Worm (Caenorhabditis elegans) whole organism, L1 larva: Measurements from ENCODE around the gene nep-12.

Experiments used
- C04F5.9 ChIP-seq: sonication (generic microtip); optimal IDR thresholded peaks from 2 replicates; lab custom pipeline; 2016; ENCODE audit warnings: missing genetic modification characterization, missing compliant biosample characterization
- F16B12.6 ChIP-seq: fragments of 150-350 bp; optimal IDR thresholded peaks from 2 replicates; lab custom pipeline; 2014; ENCODE audit warnings: missing biosample characterization, missing genetic modification characterization
- aha-1 ChIP-seq: fragments of 150-350 bp; optimal IDR thresholded peaks from 2 replicates; lab custom pipeline; 2014; ENCODE audit warnings: missing biosample characterization, missing genetic modification characterization
- alr-1 ChIP-seq: fragments of 200-800 bp; sonication (Bioruptor generic); optimal IDR thresholded peaks from 2 replicates; lab custom pipeline; 2018; ENCODE audit warnings: borderline replicate concordance, mild to moderate bottlenecking, missing genetic modification characterization, missing compliant biosample characterization
- blmp-1 ChIP-seq: fragments of 150-350 bp; optimal IDR thresholded peaks from 2 replicates; lab custom pipeline; 2014; ENCODE audit warnings: missing biosample characterization, missing genetic modification characterization
- ceh-63 ChIP-seq: fragments of 200-800 bp; sonication (Bioruptor generic); optimal IDR thresholded peaks from 2 replicates; lab custom pipeline; 2018; ENCODE audit warnings: mild to moderate bottlenecking, missing genetic modification characterization, missing compliant biosample characterization
- ceh-8 ChIP-seq: fragments of 200-800 bp; sonication (Bioruptor generic); optimal IDR thresholded peaks from 2 replicates; lab custom pipeline; 2018; ENCODE audit warnings: mild to moderate bottlenecking, missing genetic modification characterization, moderate library complexity, missing compliant biosample characterization
- ceh-82 ChIP-seq, 3 experiments: fragments of 150-350 bp in 1 of 3; sonication (generic microtip) in 2 of 3; optimal IDR thresholded peaks; 2 replicates each; lab custom pipeline; 2014 to 2017; ENCODE audit warnings: missing biosample characterization in 3 of 3, missing genetic modification characterization in 3 of 3
- ceh-88 ChIP-seq: fragments of 200-800 bp; sonication (Bioruptor generic); IDR thresholded peaks from 2 replicates; pipeline ENCODE4 v1.3.6; 2022; ENCODE audit warnings: missing genetic modification characterization, missing compliant biosample characterization
- ces-1 ChIP-seq: fragments of 150-350 bp; optimal IDR thresholded peaks from 2 replicates; lab custom pipeline; 2014; ENCODE audit warnings: missing biosample characterization, missing genetic modification reagents, missing genetic modification characterization
- dpl-1 ChIP-seq, 3 experiments: fragments of 150-350 bp in 2 of 3; sonication (generic microtip) in 1 of 3; optimal IDR thresholded peaks; 2 replicates each; lab custom pipeline; 2014 to 2017; ENCODE audit warnings: missing biosample characterization in 3 of 3, missing genetic modification characterization in 3 of 3, missing genetic modification reagents in 3 of 3
- dsc-1 ChIP-seq: sonication (generic microtip); optimal IDR thresholded peaks from 2 replicates; lab custom pipeline; 2016; ENCODE audit warnings: mild to moderate bottlenecking, missing genetic modification characterization, missing compliant biosample characterization
- efl-1 ChIP-seq, 4 experiments: fragments of 150-350 bp; optimal IDR thresholded peaks in 3 of 4; peaks in 1 of 4; 1 replicate in 1 of 4; 2 replicates in 3 of 4; lab custom pipeline; 2014; ENCODE audit warnings: missing biosample characterization in 2 of 4, missing genetic modification characterization in 2 of 4, missing genetic modification reagents in 2 of 4
- egl-13 ChIP-seq: sonication (generic microtip); optimal IDR thresholded peaks from 2 replicates; lab custom pipeline; 2016; ENCODE audit warnings: missing genotype, missing genetic modification reagents, missing genetic modification characterization, missing compliant biosample characterization
- elt-2 ChIP-seq: sonication (generic microtip); optimal IDR thresholded peaks from 2 replicates; lab custom pipeline; 2016; ENCODE audit warnings: missing genetic modification characterization, mild to moderate bottlenecking, inconsistent platforms, missing compliant biosample characterization, missing genetic modification reagents
- elt-3 ChIP-seq, 6 experiments: fragments of 150-350 bp in 1 of 6; sonication (generic microtip); optimal IDR thresholded peaks; 2 replicates each; lab custom pipeline; 2017 to 2018; ENCODE audit warnings: missing biosample characterization in 6 of 6, missing genetic modification characterization in 6 of 6, inconsistent platforms in 1 of 6
- grh-1 ChIP-seq: fragments of 200-800 bp; sonication (Bioruptor generic); IDR thresholded peaks from 2 replicates; pipeline ENCODE4 v1.3.6; 2022; ENCODE audit warnings: missing genetic modification reagents, missing genetic modification characterization, missing compliant biosample characterization
- hlh-4 ChIP-seq: sonication (generic microtip); optimal IDR thresholded peaks from 2 replicates; lab custom pipeline; 2016; ENCODE audit warnings: mild to moderate bottlenecking, missing genetic modification characterization, missing compliant biosample characterization
- hpl-2 ChIP-seq: fragments of 150-350 bp; optimal IDR thresholded peaks from 2 replicates; lab custom pipeline; 2014; ENCODE audit warnings: missing biosample characterization, missing genetic modification reagents, missing genetic modification characterization
- lin-13 ChIP-seq: fragments of 150-350 bp; optimal IDR thresholded peaks from 2 replicates; lab custom pipeline; 2014; ENCODE audit warnings: missing biosample characterization, missing genetic modification reagents, missing genetic modification characterization
- lin-14 ChIP-seq: fragments of 200-800 bp; sonication (Bioruptor generic); optimal IDR thresholded peaks from 2 replicates; lab custom pipeline; 2018; ENCODE audit warnings: mild to moderate bottlenecking, missing genetic modification characterization, moderate library complexity, missing compliant biosample characterization
- lin-35 ChIP-seq, 2 experiments: fragments of 150-350 bp; optimal IDR thresholded peaks; 2 replicates each; lab custom pipeline; 2014; ENCODE audit warnings: missing biosample characterization in 2 of 2, missing genetic modification characterization in 2 of 2, missing genetic modification reagents in 2 of 2
- lin-39 ChIP-seq: fragments of 150-350 bp; optimal IDR thresholded peaks from 2 replicates; lab custom pipeline; 2014; ENCODE audit warnings: missing biosample characterization, missing genetic modification reagents, missing genetic modification characterization
- lir-3 ChIP-seq: sonication (generic microtip); optimal IDR thresholded peaks from 2 replicates; lab custom pipeline; 2016; ENCODE audit warnings: mild to moderate bottlenecking, missing genetic modification characterization, moderate library complexity, missing compliant biosample characterization; ENCODE audit not compliant: poor library complexity
- lsy-2 ChIP-seq, 2 experiments: fragments of 150-350 bp; optimal IDR thresholded peaks; 2 replicates each; lab custom pipeline; 2014; ENCODE audit warnings: missing biosample characterization in 2 of 2, missing genetic modification characterization in 2 of 2
- mab-9 ChIP-seq: fragments of 200-800 bp; sonication (Bioruptor generic); IDR thresholded peaks from 2 replicates; pipeline ENCODE4 v1.3.6; 2022; ENCODE audit warnings: missing genetic modification reagents, missing genetic modification characterization, missing compliant biosample characterization
- nhr-12 ChIP-seq: sonication (generic microtip); optimal IDR thresholded peaks from 2 replicates; lab custom pipeline; 2017; ENCODE audit warnings: missing biosample characterization, missing genetic modification characterization
- nhr-19 ChIP-seq: fragments of 200-800 bp; sonication (Bioruptor generic); conservative IDR thresholded peaks from 2 replicates; pipeline ENCODE4 v1.3.6; 2022; ENCODE audit warnings: missing genetic modification characterization, missing compliant biosample characterization
- nhr-20 ChIP-seq: sonication (generic microtip); optimal IDR thresholded peaks from 2 replicates; lab custom pipeline; 2016; ENCODE audit warnings: mild to moderate bottlenecking, missing genetic modification characterization, missing compliant biosample characterization
- nhr-237 ChIP-seq: fragments of 150-350 bp; optimal IDR thresholded peaks from 2 replicates; lab custom pipeline; 2014; ENCODE audit warnings: missing biosample characterization, missing genetic modification characterization
- nhr-28 ChIP-seq: fragments of 150-350 bp; optimal IDR thresholded peaks from 2 replicates; lab custom pipeline; 2014; ENCODE audit warnings: missing biosample characterization, missing genetic modification characterization
- nhr-84 ChIP-seq: sonication (generic microtip); optimal IDR thresholded peaks from 2 replicates; lab custom pipeline; 2017; ENCODE audit warnings: missing biosample characterization, missing genetic modification characterization
- nhr-85 ChIP-seq: sonication (generic microtip); peaks from one replicate; lab custom pipeline; 2016; ENCODE audit warnings: missing genetic modification characterization, inconsistent platforms, missing compliant biosample characterization
- pag-3 ChIP-seq: sonication (generic microtip); optimal IDR thresholded peaks from 2 replicates; lab custom pipeline; 2017; ENCODE audit warnings: missing genetic modification characterization, mild to moderate bottlenecking, missing compliant biosample characterization, antibody characterized with exemption, borderline replicate concordance; ENCODE audit not compliant: insufficient read depth
- pqm-1 ChIP-seq: sonication (generic microtip); optimal IDR thresholded peaks from 3 replicates; lab custom pipeline; 2017; ENCODE audit warnings: missing biosample characterization, missing genetic modification characterization
- skn-1 ChIP-seq: fragments of 150-350 bp; optimal IDR thresholded peaks from 2 replicates; lab custom pipeline; 2014; ENCODE audit warnings: missing biosample characterization, missing genetic modification characterization
- snpc-4 ChIP-seq: fragments of 150-350 bp; optimal IDR thresholded peaks from 2 replicates; lab custom pipeline; 2014; ENCODE audit warnings: missing biosample characterization, missing genetic modification characterization
- sptf-1 ChIP-seq: fragments of 150-350 bp; optimal IDR thresholded peaks from 2 replicates; lab custom pipeline; 2014; ENCODE audit warnings: missing biosample characterization, missing genetic modification characterization
- sup-37 ChIP-seq: fragments of 200-800 bp; sonication (Bioruptor generic); optimal IDR thresholded peaks from 2 replicates; lab custom pipeline; 2018; ENCODE audit warnings: mild to moderate bottlenecking, missing genetic modification characterization, missing compliant biosample characterization
- tbx-2 ChIP-seq: sonication (generic microtip); optimal IDR thresholded peaks from 2 replicates; lab custom pipeline; 2016; ENCODE audit warnings: missing genetic modification characterization, missing compliant biosample characterization
- unc-30 ChIP-seq: sonication (generic microtip); optimal IDR thresholded peaks from 2 replicates; lab custom pipeline; 2017; ENCODE audit warnings: missing biosample characterization, missing genetic modification characterization
- xbp-1 ChIP-seq: sonication (generic microtip); optimal IDR thresholded peaks from 2 replicates; lab custom pipeline; 2016; ENCODE audit warnings: missing genetic modification characterization, missing compliant biosample characterization
- zip-4 ChIP-seq: fragments of 200-800 bp; sonication (Bioruptor generic); optimal IDR thresholded peaks from 2 replicates; lab custom pipeline; 2018; ENCODE audit warnings: mild to moderate bottlenecking, missing genetic modification characterization, moderate library complexity, missing compliant biosample characterization
- ztf-11 ChIP-seq, 2 experiments: sonication (generic microtip); optimal IDR thresholded peaks; 2 replicates each; lab custom pipeline; 2016 to 2017; ENCODE audit warnings: missing genetic modification characterization in 2 of 2, missing biosample characterization in 1 of 2, missing compliant biosample characterization in 1 of 2

The nep-12 gene

DNA sequence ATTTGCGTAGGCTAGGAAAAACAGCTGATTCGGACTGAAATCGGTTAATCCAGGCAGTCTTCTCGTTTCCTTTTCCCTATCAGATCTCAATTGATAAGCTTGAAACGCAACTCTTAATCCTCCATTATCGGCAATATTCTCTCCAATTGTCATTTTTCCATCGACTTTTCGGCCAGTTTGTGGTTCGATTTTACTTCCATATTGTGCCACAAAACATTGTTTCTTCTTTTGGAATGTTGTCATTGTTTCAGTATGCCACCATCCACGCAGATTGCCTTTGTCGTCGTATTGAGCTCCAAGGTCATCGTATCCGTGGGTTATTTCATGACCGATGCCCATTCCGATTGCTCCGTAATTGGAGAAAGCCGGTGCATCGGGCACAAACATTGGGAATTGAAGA lies 8.5 kb downstream of the nep-12 start (continued):
- TF ChIP-seq nhr-28 (tag; lab: Kevin White, UChicago) (no peak), alr-1 (tag; lab: Kevin White, UChicago) (no peak)
- TF ChIP-seq, all 84 proteins: peak for 0

DNA sequence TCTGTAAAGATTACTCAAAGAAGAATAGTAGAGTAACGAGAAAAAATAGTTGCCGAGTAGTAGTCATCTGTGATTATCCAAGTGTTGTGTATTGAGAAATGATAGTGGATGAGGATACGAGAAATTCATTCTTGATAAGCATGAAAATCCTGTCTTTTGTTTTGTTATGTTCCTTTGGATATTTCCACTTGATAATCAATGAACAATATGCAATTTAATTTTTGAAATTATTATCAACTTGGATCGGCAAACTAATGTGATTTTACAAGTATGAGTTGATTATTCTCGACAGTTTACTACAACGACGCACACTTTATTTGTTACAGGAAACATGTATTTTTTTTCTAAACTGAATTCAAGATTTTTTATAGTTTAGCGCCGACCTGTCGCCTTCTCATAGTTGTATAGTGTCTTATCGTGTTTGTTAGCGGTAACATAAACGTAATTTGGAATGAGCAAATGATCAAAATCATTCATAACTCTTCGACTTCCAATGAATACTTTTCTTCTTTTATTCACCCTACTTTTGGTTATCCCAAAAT lies 10.4 kb downstream of the nep-12 start, which contains the start of the genes F26G1.9 and F26G1.10:
Gene F26G1.9 (minus strand): TSS at position 101 of the 542 bp plus-strand sequence.
Gene F26G1.10 (plus strand): TSS at position 492 of the 542 bp plus-strand sequence.
- TF ChIP-seq elt-3 (tag; optimal IDR thresholded peaks at IDR 0.05; lab: Kevin White, UChicago) (no peak), elt-2 (no peak), aha-1 (tag; lab: Kevin White, UChicago) (no peak)

DNA sequence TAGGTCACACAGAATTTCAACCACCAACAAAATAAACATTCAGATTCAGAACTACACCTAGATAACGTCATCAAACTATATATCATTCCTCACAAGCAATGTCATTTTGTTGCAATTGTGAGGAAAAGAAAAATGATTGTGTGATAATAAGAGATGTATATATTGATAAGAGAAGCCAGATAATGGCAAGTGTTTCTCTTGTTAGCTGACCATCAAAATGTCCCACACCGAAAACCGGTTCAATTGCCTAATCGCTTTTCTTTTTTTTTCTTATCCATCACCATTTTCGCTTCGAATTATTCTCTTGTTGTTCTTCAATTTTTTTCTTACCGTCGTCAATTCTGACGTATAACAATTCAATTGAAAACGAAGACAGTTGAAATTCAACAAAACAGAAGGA lies 11.9 kb downstream of the nep-12 start:
- TF ChIP-seq nhr-237 (tag; lab: Kevin White, UChicago) (no peak), hlh-4 (tag; lab: Kevin White, UChicago) (no peak), nhr-85 (tag; lab: Kevin White, UChicago) (peak; percentile 88), xbp-1 (tag; lab: Kevin White, UChicago) (no peak), blmp-1 (peak; percentile 86), lin-14 (GFP tag; lab: Kevin White, UChicago) (peak; percentile 62), grh-1 (peak; percentile 53), nhr-20 (peak; percentile 17), mab-9 (GFP tag; lab: Robert Waterston, UW) (no peak), elt-3 (tag; optimal IDR thresholded peaks at IDR 0.05; lab: Kevin White, UChicago) (peak in 4 of 6 experiments; percentile 32 to 92 (median 80))

DNA sequence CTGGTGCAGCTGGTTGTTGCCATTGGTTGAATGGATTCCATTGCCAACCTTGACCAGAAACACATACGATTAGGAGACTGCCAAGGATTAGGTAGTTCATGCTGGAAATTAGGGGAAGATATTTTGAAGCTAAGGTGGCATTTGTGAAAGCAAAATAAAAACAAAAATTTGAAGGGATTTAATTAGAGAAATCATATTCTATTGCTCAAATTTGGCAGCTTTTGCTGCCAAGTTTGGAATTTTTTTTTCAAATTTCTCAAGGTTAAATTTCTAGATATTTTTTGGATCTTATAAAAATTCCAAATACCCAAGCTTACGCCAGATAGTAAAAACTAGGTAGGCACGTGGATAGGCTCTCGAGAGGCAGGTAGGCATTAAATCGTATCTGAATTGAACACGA lies 13.1 kb downstream of the nep-12 start, which contains the start of gene F26G1.5:
Gene F26G1.5 (minus strand): TSS at position 101 of the 400 bp plus-strand sequence.
- TF ChIP-seq ces-1 (GFP tag; lab: Kevin White, UChicago) (no peak), sptf-1 (no peak), nhr-12 (tag; lab: Kevin White, UChicago) (no peak), C04F5.9 (tag; lab: Kevin White, UChicago) (no peak), ceh-88 (no peak), lin-14 (GFP tag; lab: Kevin White, UChicago) (no peak), elt-2 (no peak), zip-4 (GFP tag; lab: Kevin White, UChicago) (no peak), lin-13 (GFP tag; lab: Kevin White, UChicago) (no peak), egl-13 (tag; lab: Kevin White, UChicago) (no peak), dsc-1 (tag; lab: Kevin White, UChicago) (no peak), sup-37 (no peak), nhr-19 (no peak), nhr-28 (tag; lab: Kevin White, UChicago) (no peak), lin-39 (no peak), nhr-85 (tag; lab: Kevin White, UChicago) (no peak), ceh-82 (tag; optimal IDR thresholded peaks at IDR 0.05; lab: Kevin White, UChicago) (no peak), tbx-2 (tag; lab: Kevin White, UChicago) (no peak), blmp-1 (no peak)

DNA sequence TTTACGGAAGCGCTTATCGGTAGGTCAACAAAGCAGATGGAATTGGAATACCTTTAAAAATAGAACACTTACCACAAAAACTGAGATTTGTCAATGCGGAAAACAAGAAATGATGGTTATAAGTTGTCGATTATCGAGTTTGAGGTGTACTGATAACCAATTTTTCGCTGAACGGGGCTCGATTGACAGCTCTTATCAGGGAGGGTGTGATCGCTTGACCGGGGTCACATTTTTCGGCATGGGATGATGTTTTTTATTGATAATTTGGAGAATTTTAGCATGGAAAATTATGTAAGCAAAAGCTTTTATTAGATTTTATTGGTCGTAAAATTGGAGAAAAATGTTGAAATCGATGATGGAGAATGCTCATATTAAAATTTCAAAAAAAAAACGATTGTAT lies 14.4 kb downstream of the nep-12 start:
- TF ChIP-seq snpc-4 (tag; lab: Kevin White, UChicago) (no peak), lin-35 (GFP tag; optimal IDR thresholded peaks at IDR 0.05; lab: Kevin White, UChicago) (peak in 1 of 2 experiments; percentile 26), unc-30 (tag; lab: Kevin White, UChicago) (no peak), skn-1 (tag; lab: Kevin White, UChicago) (no peak), pqm-1 (tag; lab: Kevin White, UChicago) (peak; percentile 82), F16B12.6 (tag; lab: Kevin White, UChicago) (no peak), ceh-63 (GFP tag; lab: Kevin White, UChicago) (no peak), elt-2 (peak; percentile 99), hpl-2 (GFP tag; lab: Kevin White, UChicago) (no peak), ces-1 (GFP tag; lab: Kevin White, UChicago) (no peak), pag-3 (tag; lab: Kevin White, UChicago) (no peak), lsy-2 (tag; optimal IDR thresholded peaks at IDR 0.05; lab: Kevin White, UChicago) (no peak), nhr-84 (no peak), dpl-1 (GFP tag; optimal IDR thresholded peaks at IDR 0.05; lab: Kevin White, UChicago) (no peak), lin-14 (GFP tag; lab: Kevin White, UChicago) (peak; percentile 43), sptf-1 (no peak), lir-3 (tag; lab: Kevin White, UChicago) (no peak), efl-1 (optimal IDR thresholded peaks at IDR 0.05; lab: Kevin White, UChicago) (no peak), efl-1 (GFP tag; optimal IDR thresholded peaks at IDR 0.05 in 1 of 2; lab: Kevin White, UChicago) (no peak), ztf-11 (tag; optimal IDR thresholded peaks at IDR 0.05; lab: Kevin White, UChicago) (no peak), ceh-8 (no peak)
